Worm (Caenorhabditis elegans) whole organism, L3 larva: Measurements from ENCODE around the gene K04C2.2.

ENCODE experiments used
- R02D3.7 ChIP-seq: fragments of 150-350 bp; optimal IDR thresholded peaks from 2 replicates; lab custom pipeline; 2014; ENCODE audit warnings: missing biosample characterization, missing genetic modification characterization
- ZK546.5 ChIP-seq: sonication (generic microtip); optimal IDR thresholded peaks from 2 replicates; lab custom pipeline; 2017; ENCODE audit warnings: missing biosample characterization, missing genetic modification characterization
- aly-2 ChIP-seq: fragments of 150-350 bp; optimal IDR thresholded peaks from 2 replicates; lab custom pipeline; 2014; ENCODE audit warnings: missing biosample characterization, missing genetic modification characterization
- ama-1 ChIP-seq: fragments of 150-350 bp; optimal IDR thresholded peaks from 2 replicates; lab custom pipeline; 2018
- ceh-16 ChIP-seq: sonication (generic microtip); optimal IDR thresholded peaks from 2 replicates; lab custom pipeline; 2017; ENCODE audit warnings: missing biosample characterization, missing genetic modification characterization
- ceh-28 ChIP-seq: fragments of 150-350 bp; optimal IDR thresholded peaks from 2 replicates; lab custom pipeline; 2014; ENCODE audit warnings: missing biosample characterization, missing genetic modification reagents, missing genetic modification characterization
- ceh-82 ChIP-seq: fragments of 150-350 bp; optimal IDR thresholded peaks from 2 replicates; lab custom pipeline; 2014; ENCODE audit warnings: missing biosample characterization, missing genetic modification characterization
- ceh-9 ChIP-seq: sonication (generic microtip); optimal IDR thresholded peaks from 2 replicates; lab custom pipeline; 2018; ENCODE audit warnings: missing biosample characterization, missing genetic modification characterization
- daf-12 ChIP-seq: fragments of 150-350 bp; optimal IDR thresholded peaks from 2 replicates; lab custom pipeline; 2014; ENCODE audit warnings: missing biosample characterization, missing genetic modification reagents, missing genetic modification characterization
- egl-27 ChIP-seq: sonication (generic microtip); optimal IDR thresholded peaks from 4 replicates; lab custom pipeline; 2017; ENCODE audit warnings: missing biosample characterization, missing genetic modification reagents, missing genetic modification characterization
- egl-5 ChIP-seq: fragments of 150-350 bp; optimal IDR thresholded peaks from 2 replicates; lab custom pipeline; 2017; ENCODE audit warnings: missing biosample characterization, missing genetic modification reagents, missing genetic modification characterization, inconsistent platforms
- elt-1 ChIP-seq: fragments of 150-350 bp; optimal IDR thresholded peaks from 2 replicates; lab custom pipeline; 2014; ENCODE audit warnings: missing biosample characterization, missing genetic modification characterization
- elt-2 ChIP-seq: sonication (generic microtip); optimal IDR thresholded peaks from 2 replicates; lab custom pipeline; 2016; ENCODE audit warnings: missing genetic modification reagents, mild to moderate bottlenecking, missing genetic modification characterization, missing compliant biosample characterization
- elt-3 ChIP-seq, 3 experiments: fragments of 150-350 bp in 1 of 3; sonication (generic microtip) in 2 of 3; optimal IDR thresholded peaks; 2 replicates in 2 of 3; 4 replicates in 1 of 3; lab custom pipeline; 2014 to 2017; ENCODE audit warnings: missing biosample characterization in 3 of 3, missing genetic modification characterization in 3 of 3
- eor-1 ChIP-seq, 2 experiments: fragments of 150-350 bp; optimal IDR thresholded peaks; 2 replicates each; lab custom pipeline; 2014 to 2018; ENCODE audit warnings: missing biosample characterization in 2 of 2, missing genetic modification characterization in 2 of 2
- fkh-10 ChIP-seq: sonication (generic microtip); optimal IDR thresholded peaks from 2 replicates; lab custom pipeline; 2017; ENCODE audit warnings: missing biosample characterization, missing genetic modification reagents, missing genetic modification characterization
- fkh-2 ChIP-seq: fragments of 150-350 bp; optimal IDR thresholded peaks from 2 replicates; lab custom pipeline; 2014; ENCODE audit warnings: missing biosample characterization, missing genetic modification reagents, missing genetic modification characterization
- fos-1 ChIP-seq: fragments of 150-350 bp; optimal IDR thresholded peaks from 2 replicates; lab custom pipeline; 2014; ENCODE audit warnings: missing biosample characterization, missing genetic modification characterization
- hmg-11 ChIP-seq: sonication (generic microtip); optimal IDR thresholded peaks from 2 replicates; lab custom pipeline; 2016; ENCODE audit warnings: missing genetic modification characterization, missing compliant biosample characterization
- jun-1 ChIP-seq: fragments of 150-350 bp; optimal IDR thresholded peaks from 2 replicates; lab custom pipeline; 2014; ENCODE audit warnings: missing biosample characterization, missing genetic modification reagents, missing genetic modification characterization
- lin-15B ChIP-seq: fragments of 150-350 bp; optimal IDR thresholded peaks from 2 replicates; lab custom pipeline; 2014; ENCODE audit warnings: missing biosample characterization, missing genetic modification characterization
- lin-39 ChIP-seq: fragments of 150-350 bp; optimal IDR thresholded peaks from 2 replicates; lab custom pipeline; 2018; ENCODE audit warnings: missing biosample characterization, missing genetic modification reagents, missing genetic modification characterization
- lsy-12 ChIP-seq: sonication (generic microtip); optimal IDR thresholded peaks from 2 replicates; lab custom pipeline; 2016; ENCODE audit warnings: mild to moderate bottlenecking, missing genetic modification characterization, missing compliant biosample characterization
- mdl-1 ChIP-seq: fragments of 150-350 bp; optimal IDR thresholded peaks from 2 replicates; lab custom pipeline; 2014; ENCODE audit warnings: missing biosample characterization, missing genetic modification characterization
- mml-1 ChIP-seq: fragments of 150-350 bp; sonication (generic microtip); optimal IDR thresholded peaks from 3 replicates; lab custom pipeline; 2014; ENCODE audit warnings: missing biosample characterization, missing genetic modification characterization
- nfya-1 ChIP-seq: sonication (generic microtip); optimal IDR thresholded peaks from 2 replicates; lab custom pipeline; 2017; ENCODE audit warnings: missing genetic modification characterization, mild to moderate bottlenecking, missing compliant biosample characterization, antibody characterized with exemption, moderate library complexity; ENCODE audit not compliant: insufficient read depth
- nhr-11 ChIP-seq: fragments of 150-350 bp; optimal IDR thresholded peaks from 2 replicates; lab custom pipeline; 2014; ENCODE audit warnings: missing biosample characterization, missing genetic modification characterization
- nhr-12 ChIP-seq: fragments of 150-350 bp; optimal IDR thresholded peaks from 2 replicates; lab custom pipeline; 2014; ENCODE audit warnings: missing biosample characterization, missing genetic modification characterization
- nhr-23 ChIP-seq: fragments of 150-350 bp; optimal IDR thresholded peaks from 2 replicates; lab custom pipeline; 2014; ENCODE audit warnings: missing biosample characterization, missing genetic modification reagents, missing genetic modification characterization
- nhr-237 ChIP-seq: fragments of 150-350 bp; optimal IDR thresholded peaks from 2 replicates; lab custom pipeline; 2014; ENCODE audit warnings: missing biosample characterization, missing genetic modification characterization
- nhr-25 ChIP-seq: sonication (generic microtip); optimal IDR thresholded peaks from 2 replicates; lab custom pipeline; 2017; ENCODE audit warnings: missing biosample characterization, missing genetic modification characterization
- nhr-28 ChIP-seq: fragments of 150-350 bp; optimal IDR thresholded peaks from 2 replicates; lab custom pipeline; 2014; ENCODE audit warnings: missing biosample characterization, missing genetic modification characterization
- nhr-43 ChIP-seq: sonication (generic microtip); optimal IDR thresholded peaks from 2 replicates; lab custom pipeline; 2016; ENCODE audit warnings: mild to moderate bottlenecking, missing genetic modification characterization, missing compliant biosample characterization; ENCODE audit not compliant: poor library complexity, severe bottlenecking
- nhr-67 ChIP-seq: fragments of 150-350 bp; optimal IDR thresholded peaks from 2 replicates; lab custom pipeline; 2014; ENCODE audit warnings: missing biosample characterization, missing genetic modification characterization
- nhr-76 ChIP-seq: fragments of 150-350 bp; sonication (generic microtip); optimal IDR thresholded peaks from 5 replicates; lab custom pipeline; 2014; ENCODE audit warnings: missing biosample characterization, missing genetic modification characterization
- nhr-77 ChIP-seq: fragments of 150-350 bp; optimal IDR thresholded peaks from 2 replicates; lab custom pipeline; 2014; ENCODE audit warnings: missing biosample characterization, missing genetic modification characterization
- pha-4 ChIP-seq: fragments of 150-350 bp; optimal IDR thresholded peaks from 2 replicates; lab custom pipeline; 2014; ENCODE audit warnings: missing biosample characterization, missing genetic modification reagents, missing genetic modification characterization
- pqm-1 ChIP-seq: fragments of 150-350 bp; optimal IDR thresholded peaks from 2 replicates; lab custom pipeline; 2017; ENCODE audit warnings: missing biosample characterization, missing genetic modification characterization, inconsistent platforms
- sea-2 ChIP-seq: fragments of 150-350 bp; sonication (generic microtip); optimal IDR thresholded peaks from 4 replicates; lab custom pipeline; 2014; ENCODE audit warnings: missing biosample characterization, missing genetic modification reagents, missing genetic modification characterization
- skn-1 ChIP-seq: fragments of 150-350 bp; optimal IDR thresholded peaks from 2 replicates; lab custom pipeline; 2014; ENCODE audit warnings: missing biosample characterization, missing genetic modification characterization
- snpc-4 ChIP-seq: fragments of 150-350 bp; optimal IDR thresholded peaks from 2 replicates; lab custom pipeline; 2014; ENCODE audit warnings: missing biosample characterization, missing genetic modification characterization
- tbx-2 ChIP-seq: sonication (generic microtip); optimal IDR thresholded peaks from 2 replicates; lab custom pipeline; 2016; ENCODE audit warnings: mild to moderate bottlenecking, missing genetic modification characterization, missing compliant biosample characterization
- unc-39 ChIP-seq: sonication (generic microtip); optimal IDR thresholded peaks from 4 replicates; lab custom pipeline; 2017; ENCODE audit warnings: missing biosample characterization, missing genetic modification characterization
- unc-62 ChIP-seq: fragments of 150-350 bp; sonication (generic microtip); optimal IDR thresholded peaks from 4 replicates; lab custom pipeline; 2014; ENCODE audit warnings: missing biosample characterization, missing genetic modification reagents, missing genetic modification characterization
- zag-1 ChIP-seq: fragments of 150-350 bp; optimal IDR thresholded peaks from 2 replicates; lab custom pipeline; 2014; ENCODE audit warnings: missing biosample characterization, missing genetic modification characterization
- ztf-11 ChIP-seq: fragments of 150-350 bp; optimal IDR thresholded peaks from 2 replicates; lab custom pipeline; 2014; ENCODE audit warnings: missing biosample characterization, missing genetic modification characterization
- ztf-4 ChIP-seq: fragments of 150-350 bp; optimal IDR thresholded peaks from 2 replicates; lab custom pipeline; 2014; ENCODE audit warnings: missing biosample characterization, missing genetic modification characterization

The K04C2.2 gene

DNA sequence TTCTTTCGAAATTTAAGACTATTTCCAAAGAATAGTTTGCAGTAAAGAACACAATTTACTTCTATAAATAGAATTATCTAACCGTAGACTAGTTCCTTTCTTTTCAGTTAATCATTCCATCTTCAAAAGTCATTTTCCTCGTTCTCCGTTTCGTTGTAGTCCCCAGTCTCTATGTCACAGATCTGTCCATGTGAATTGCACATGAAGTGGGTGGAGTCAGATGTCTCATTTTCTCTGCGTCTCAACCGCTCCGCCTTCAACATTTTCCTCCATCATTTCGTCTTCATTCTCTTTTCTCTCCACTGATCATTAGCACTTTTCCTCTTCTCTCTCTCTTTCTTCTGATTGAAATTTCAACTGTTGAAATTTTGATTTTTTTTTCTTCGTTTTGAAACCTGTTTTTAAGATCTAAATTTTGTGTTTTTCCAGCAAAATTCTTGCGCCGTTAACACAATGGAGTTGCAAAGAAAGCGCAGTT, 8.1 kb downstream of the K04C2.2 start, which contains the start of gene T07E3.4 (continued):
- TF ChIP-seq lin-15B (tag; lab: Kevin White, UChicago) = peak; percentile 38
- TF ChIP-seq nhr-43 (tag; lab: Kevin White, UChicago) = peak; percentile 68
- no peak for TF ChIP-seq ztf-11 (tag; lab: Kevin White, UChicago)
- TF ChIP-seq hmg-11 = peak; percentile 77
- TF ChIP-seq mml-1 = peak; percentile 96
- no peak for TF ChIP-seq nhr-28 (tag; lab: Kevin White, UChicago)
- peak; percentile 44 for TF ChIP-seq pha-4 (tag; lab: Kevin White, UChicago)
- no peak for TF ChIP-seq fkh-10
- no peak for TF ChIP-seq snpc-4
- peak; percentile 34 for TF ChIP-seq fos-1
- no peak for TF ChIP-seq ceh-9 (tag; lab: Kevin White, UChicago)
- TF ChIP-seq skn-1 (tag; lab: Kevin White, UChicago) = no peak

DNA sequence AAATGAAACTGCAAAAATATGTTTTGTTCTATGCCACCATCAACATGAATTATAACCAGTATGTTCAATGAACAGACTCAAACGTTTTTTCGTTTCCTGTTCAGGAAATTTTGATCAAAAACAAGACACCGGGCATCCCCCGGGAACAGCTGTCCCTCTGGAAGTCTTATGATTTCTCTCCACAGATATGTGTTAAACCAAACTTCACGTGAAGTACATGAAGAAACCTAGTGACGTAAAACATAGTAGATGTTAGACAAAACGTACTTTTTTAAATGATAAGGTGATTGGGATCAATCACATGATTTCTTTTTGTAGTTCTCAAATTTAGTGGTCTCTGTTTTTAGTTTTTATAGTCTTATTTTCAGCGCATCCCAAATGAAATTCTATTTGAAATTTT, 8.9 kb downstream of the K04C2.2 start:
- no peak for TF ChIP-seq tbx-2
- TF ChIP-seq nhr-43 (tag; lab: Kevin White, UChicago) = no peak
- TF ChIP-seq hmg-11 = no peak
- TF ChIP-seq egl-5 (tag; lab: Kevin White, UChicago) = no peak
- no peak for TF ChIP-seq sea-2 (GFP tag; lab: Kevin White, UChicago)
- no peak for TF ChIP-seq fkh-10
- TF ChIP-seq ztf-4 = no peak
- no peak for TF ChIP-seq skn-1 (tag; lab: Kevin White, UChicago)
- no peak for TF ChIP-seq unc-39 (tag; lab: Kevin White, UChicago)
- no peak for TF ChIP-seq ceh-28
- TF ChIP-seq unc-62 (GFP tag; lab: Kevin White, UChicago) = no peak
- peak; percentile 64 for TF ChIP-seq nhr-23 (tag; lab: Kevin White, UChicago)
- TF ChIP-seq ZK546.5 = no peak
- no peak for TF ChIP-seq R02D3.7 (tag; lab: Kevin White, UChicago)
- no peak for TF ChIP-seq nhr-12
- TF ChIP-seq nhr-67 (tag; lab: Kevin White, UChicago) = no peak
- peak; percentile 27 for TF ChIP-seq jun-1 (tag; lab: Kevin White, UChicago)
- TF ChIP-seq nhr-25 = peak; percentile 36
- no peak for TF ChIP-seq elt-1 (tag; lab: Kevin White, UChicago)
- no peak for TF ChIP-seq lin-15B (tag; lab: Kevin White, UChicago)
- TF ChIP-seq egl-27 (tag; lab: Kevin White, UChicago) = no peak
- peak; percentile 44 for TF ChIP-seq pqm-1 (tag; lab: Kevin White, UChicago)
- TF ChIP-seq ceh-9 (tag; lab: Kevin White, UChicago) = no peak
- TF ChIP-seq snpc-4 = no peak
- peak; percentile 1 for TF ChIP-seq nfya-1 (tag; lab: Kevin White, UChicago)
- no peak for TF ChIP-seq fos-1
- no peak for TF ChIP-seq elt-3 (tag; optimal IDR thresholded peaks at IDR 0.05; lab: Kevin White, UChicago)
- no peak for TF ChIP-seq ceh-82 (tag; lab: Kevin White, UChicago)
- no peak for TF ChIP-seq eor-1 (tag; optimal IDR thresholded peaks at IDR 0.05; lab: Kevin White, UChicago)
- TF ChIP-seq nhr-76 = no peak
- TF ChIP-seq pha-4 (tag; lab: Kevin White, UChicago) = no peak
- TF ChIP-seq aly-2 (tag; lab: Kevin White, UChicago) = no peak
- no peak for TF ChIP-seq zag-1 (tag; lab: Kevin White, UChicago)
- no peak for TF ChIP-seq fkh-2 (tag; lab: Kevin White, UChicago)
- peak; percentile 33 for TF ChIP-seq mml-1
- no peak for TF ChIP-seq nhr-237 (tag; lab: Kevin White, UChicago)
- TF ChIP-seq ama-1 (lab: Kevin White, UChicago) = no peak
- TF ChIP-seq daf-12 = no peak
- no peak for TF ChIP-seq mdl-1 (tag; lab: Kevin White, UChicago)
- TF ChIP-seq lsy-12 (tag; lab: Kevin White, UChicago) = no peak
- no peak for TF ChIP-seq nhr-77 (tag; lab: Kevin White, UChicago)
- no peak for TF ChIP-seq ztf-11 (tag; lab: Kevin White, UChicago)
- no peak for TF ChIP-seq nhr-28 (tag; lab: Kevin White, UChicago)
- TF ChIP-seq elt-2 (tag; lab: Kevin White, UChicago) = peak; percentile 4
- TF ChIP-seq ceh-16 (tag; lab: Kevin White, UChicago) = no peak
- TF ChIP-seq lin-39 (tag; lab: Kevin White, UChicago) = no peak
- peak; percentile 54 for TF ChIP-seq nhr-11 (tag; lab: Kevin White, UChicago)
